Fruit fly (Drosophila melanogaster): ENCODE measurements around the gene CG5466.

Gene CG5466

dm6 chr3R:20594194-20595144 lies 23.2 kb upstream of the CG5466 start (continued):
- TF ChIP-seq CG10979 (tag; optimal IDR thresholded peaks at IDR 0.05) (peak; percentile 98), pho (GFP tag; optimal IDR thresholded peaks at IDR 0.05) (no peak), CHES-1-like (GFP tag; optimal IDR thresholded peaks at IDR 0.05) (no peak), Dek (tag; optimal IDR thresholded peaks at IDR 0.05) (peak; percentile 83), Abd-B (GFP tag; optimal IDR thresholded peaks at IDR 0.05) (peak; percentile 92), Gsc (GFP tag; IDR thresholded peaks at IDR 0.05) (no peak; the same call in 1 of the 2 replicates), tio (GFP tag; optimal IDR thresholded peaks at IDR 0.05) (peak; percentile 86), unc-4 (GFP tag; IDR thresholded peaks at IDR 0.05; ENCODE audit: partially characterized antibody) (no peak), CG3847 (GFP tag; IDR thresholded peaks at IDR 0.05) (peak; percentile 61), CG13287 (GFP tag; IDR thresholded peaks at IDR 0.05; ENCODE audit: partially characterized antibody) (no peak), Rfx (GFP tag; IDR thresholded peaks at IDR 0.05) (peak; percentile 49), Bgb (GFP tag; IDR thresholded peaks at IDR 0.05; ENCODE audit: partially characterized antibody) (no peak), Dip2 (GFP tag; IDR thresholded peaks at IDR 0.05) (no peak), CG12299 (tag; optimal IDR thresholded peaks at IDR 0.05) (peak; percentile 92), schlank (tag; optimal IDR thresholded peaks at IDR 0.05) (peak; percentile 20), Gug (GFP tag; IDR thresholded peaks at IDR 0.05) (peak; percentile 58; the same call in 2 of the 4 replicates), CG31441 (GFP tag; IDR thresholded peaks at IDR 0.05) (peak; percentile 95), CG15696 (tag; optimal IDR thresholded peaks at IDR 0.05) (peak; percentile 96), CG9215 (GFP tag; IDR thresholded peaks at IDR 0.05) (peak; percentile 66), CG4707 (GFP tag; optimal IDR thresholded peaks at IDR 0.05) (peak; percentile 33), CG14441 (GFP tag; IDR thresholded peaks at IDR 0.05) (peak; percentile 64), Camta (GFP tag; optimal IDR thresholded peaks at IDR 0.05) (no peak), CG6272 (GFP tag; IDR thresholded peaks at IDR 0.05) (peak; percentile 63), Jarid2 (GFP tag; optimal IDR thresholded peaks at IDR 0.05) (peak; percentile 67), CG8359 (GFP tag; optimal IDR thresholded peaks at IDR 0.05; ENCODE audit: borderline replicate concordance) (peak; percentile 69), crc (GFP tag; optimal IDR thresholded peaks at IDR 0.05) (no peak), pfk (GFP tag; optimal IDR thresholded peaks at IDR 0.05) (peak; percentile 13), CG7987 (GFP tag; optimal IDR thresholded peaks at IDR 0.05) (peak; percentile 34), Hey (tag; optimal IDR thresholded peaks at IDR 0.05) (no peak), Side (GFP tag; optimal IDR thresholded peaks at IDR 0.05) (peak; percentile 27), Fer2 (tag; optimal IDR thresholded peaks at IDR 0.05) (peak; percentile 58), CG8478 (optimal IDR thresholded peaks at IDR 0.05) (no peak), gsb-n (tag; optimal IDR thresholded peaks at IDR 0.05) (peak; percentile 98), z (GFP tag; IDR thresholded peaks at IDR 0.05) (no peak), CG9437 (GFP tag; optimal IDR thresholded peaks at IDR 0.05) (peak; percentile 85), CG11696 (GFP tag; IDR thresholded peaks at IDR 0.05) (0 out of 2 replicates have a peak, but pooled peaks have one; percentile 23), dati (GFP tag; IDR thresholded peaks at IDR 0.05) (peak; percentile 64; the same call in 1 of the 2 replicates), CG16779 (GFP tag; IDR thresholded peaks at IDR 0.05) (no peak), CG9727 (GFP tag; optimal IDR thresholded peaks at IDR 0.05) (peak; percentile 97), Hmx (GFP tag; optimal IDR thresholded peaks at IDR 0.05) (no peak), CG2116 (GFP tag; optimal IDR thresholded peaks at IDR 0.05) (peak; percentile 50), CoRest (tag; optimal IDR thresholded peaks at IDR 0.05) (peak; percentile 95), run (tag; optimal IDR thresholded peaks at IDR 0.05) (peak; percentile 87), org-1 (GFP tag; optimal IDR thresholded peaks at IDR 0.05) (peak; percentile 86), CG6791 (GFP tag; IDR thresholded peaks at IDR 0.05; ENCODE audit: partially characterized antibody) (no peak), tin (GFP tag; optimal IDR thresholded peaks at IDR 0.05) (peak; percentile 85), CG11398 (GFP tag; optimal IDR thresholded peaks at IDR 0.05) (no peak), Lpt (GFP tag; optimal IDR thresholded peaks at IDR 0.05) (no peak), gcm (GFP tag; optimal IDR thresholded peaks at IDR 0.05) (peak; percentile 96)
